Fruit fly (Drosophila melanogaster) whole organism, pupa: Measurements from ENCODE around the gene Grip71.
A peak's percentile ranks its signal among the peaks of the same experiment; 100 is the strongest.

Source experiments
- CG10348 ChIP-seq: fragments of 200-800 bp; sonication (Bioruptor generic); IDR thresholded peaks from 2 replicates; pipeline ENCODE4 v1.3.6; 2022; ENCODE audit warnings: missing biosample characterization, missing genetic modification characterization
- CG12605 ChIP-seq: fragments of 200-800 bp; sonication (Bioruptor generic); IDR thresholded peaks from 2 replicates; pipeline ENCODE4 v1.3.6; 2022; ENCODE audit warnings: missing biosample characterization, missing genetic modification characterization
- CG13204 ChIP-seq: fragments of 200-800 bp; sonication (Bioruptor generic); optimal IDR thresholded peaks from 2 replicates; lab custom pipeline; 2018; ENCODE audit warnings: missing biosample characterization, mild to moderate bottlenecking, missing genetic modification characterization, moderate library complexity
- CG14655 ChIP-seq: fragments of 200-800 bp; sonication (Bioruptor generic); optimal IDR thresholded peaks from 3 replicates; lab custom pipeline; 2017; ENCODE audit warnings: mild to moderate bottlenecking, missing biosample characterization, missing genetic modification reagents, missing genetic modification characterization
- CG15710 ChIP-seq: fragments of 200-800 bp; sonication (Bioruptor generic); optimal IDR thresholded peaks from 2 replicates; lab custom pipeline; 2018; ENCODE audit warnings: missing biosample characterization, mild to moderate bottlenecking, missing genetic modification characterization, moderate library complexity
- CG17806 ChIP-seq: fragments of 200-800 bp; sonication (Bioruptor generic); optimal IDR thresholded peaks from 2 replicates; lab custom pipeline; 2018; ENCODE audit warnings: missing biosample characterization, mild to moderate bottlenecking, missing genetic modification characterization, moderate library complexity
- CG32121 ChIP-seq: fragments of 200-800 bp; sonication (Bioruptor generic); IDR thresholded peaks from 2 replicates; pipeline ENCODE4 v1.3.6; 2022; ENCODE audit warnings: missing biosample characterization, missing genetic modification characterization
- CG34367 ChIP-seq: fragments of 200-800 bp; sonication (Bioruptor generic); optimal IDR thresholded peaks from 2 replicates; lab custom pipeline; 2018; ENCODE audit warnings: missing biosample characterization, mild to moderate bottlenecking, missing genetic modification characterization
- CG4496 ChIP-seq: fragments of 200-800 bp; sonication (Bioruptor generic); IDR thresholded peaks from 3 replicates; pipeline ENCODE4 v1.3.6; 2022; ENCODE audit warnings: missing biosample characterization, missing genetic modification characterization
- CG8159 ChIP-seq: fragments of 200-800 bp; sonication (Bioruptor generic); optimal IDR thresholded peaks from 3 replicates; lab custom pipeline; 2018; ENCODE audit warnings: missing biosample characterization, mild to moderate bottlenecking, missing genetic modification characterization, moderate library complexity
- CG8301 ChIP-seq: fragments of 200-800 bp; sonication (Bioruptor generic); optimal IDR thresholded peaks from 2 replicates; lab custom pipeline; 2018; ENCODE audit warnings: missing biosample characterization, mild to moderate bottlenecking, missing genetic modification characterization
- CG9948 ChIP-seq: fragments of 200-800 bp; sonication (Bioruptor generic); optimal IDR thresholded peaks from 2 replicates; lab custom pipeline; 2018; ENCODE audit warnings: missing biosample characterization, mild to moderate bottlenecking, missing genetic modification characterization, moderate library complexity
- D1 ChIP-seq: fragments of 200-800 bp; sonication (Bioruptor generic); optimal IDR thresholded peaks from 2 replicates; lab custom pipeline; 2018; ENCODE audit warnings: missing biosample characterization, mild to moderate bottlenecking, missing genetic modification characterization, moderate library complexity
- EcR ChIP-seq: fragments of 200-800 bp; sonication (Bioruptor generic); optimal IDR thresholded peaks from 3 replicates; lab custom pipeline; 2019; ENCODE audit warnings: missing biosample characterization, missing genetic modification characterization, mild to moderate bottlenecking, moderate library complexity, missing genetic modification reagents
- Ets98B ChIP-seq: fragments of 200-800 bp; sonication (Bioruptor generic); IDR thresholded peaks from 2 replicates; pipeline ENCODE4 v1.3.6; 2022; ENCODE audit warnings: missing biosample characterization, missing genetic modification characterization
- Pif1A ChIP-seq: fragments of 200-800 bp; sonication (Bioruptor generic); optimal IDR thresholded peaks from 3 replicates; lab custom pipeline; 2016; ENCODE audit warnings: missing biosample characterization, missing genetic modification characterization
- Pif1B ChIP-seq: fragments of 200-800 bp; sonication (Bioruptor generic); optimal IDR thresholded peaks from 3 replicates; lab custom pipeline; 2016; ENCODE audit warnings: missing biosample characterization, missing genetic modification characterization
- Snoo ChIP-seq: fragments of 200-800 bp; sonication (Bioruptor generic); optimal IDR thresholded peaks from 3 replicates; lab custom pipeline; 2017; ENCODE audit warnings: missing biosample characterization, mild to moderate bottlenecking, missing genetic modification characterization, inconsistent platforms
- fd96Ca ChIP-seq: fragments of 200-800 bp; sonication (Bioruptor generic); IDR thresholded peaks from 3 replicates; pipeline ENCODE4 v1.3.6; 2022; ENCODE audit warnings: missing biosample characterization, missing genetic modification characterization
- gl ChIP-seq: fragments of 200-800 bp; sonication (Bioruptor generic); optimal IDR thresholded peaks from 2 replicates; lab custom pipeline; 2018; ENCODE audit warnings: missing biosample characterization, mild to moderate bottlenecking, missing genetic modification characterization
- rn ChIP-seq: fragments of 200-800 bp; sonication (Bioruptor generic); IDR thresholded peaks from 2 replicates; pipeline ENCODE4 v1.3.6; 2022; ENCODE audit warnings: missing biosample characterization, missing genetic modification characterization

The Grip71 gene

dm6 chr2L:18687827-18688226 lies 20.8 kb upstream of the Grip71 start:
- TF ChIP-seq CG32121 (GFP tag; lab: Robert Waterston, UW) (no peak), CG4496 (GFP tag; lab: Robert Waterston, UW) (no peak), CG15710 (tag; lab: Kevin White, UChicago) (no peak), CG12605 (no peak), rn (GFP tag; lab: Robert Waterston, UW) (no peak), CG13204 (GFP tag; lab: Kevin White, UChicago) (no peak), CG17806 (tag; lab: Kevin White, UChicago) (no peak), gl (tag; lab: Kevin White, UChicago) (no peak), CG9948 (tag; lab: Kevin White, UChicago) (no peak), CG34367 (tag; lab: Kevin White, UChicago) (no peak), Pif1B (GFP tag; lab: Kevin White, UChicago) (no peak), Snoo (tag; lab: Kevin White, UChicago) (no peak), CG8159 (tag; lab: Kevin White, UChicago) (no peak)

- TF ChIP-seq fd96Ca (GFP tag; lab: Robert Waterston, UW), result 0 out of 3 replicates have a peak, but pooled peaks have one; percentile 33
- TF ChIP-seq CG8159 (tag; lab: Kevin White, UChicago), result no peak
- no peak for TF ChIP-seq Pif1B (GFP tag; lab: Kevin White, UChicago)
- TF ChIP-seq CG10348 (GFP tag; lab: Robert Waterston, UW), result peak; percentile 13; the same call in 1 of the 2 replicates
- TF ChIP-seq CG8301 (tag; lab: Kevin White, UChicago), result no peak
- no peak for TF ChIP-seq Snoo (tag; lab: Kevin White, UChicago)
- 0 out of 3 replicates have a peak, but pooled peaks have one; percentile 19 for TF ChIP-seq CG4496 (GFP tag; lab: Robert Waterston, UW)
These were observed 19.9 kb upstream of the Grip71 start, which contains the start of gene msl-1 for dm6 chr2L:18688646-18689296. TSS of gene msl-1 (minus strand) at chr2L:18688800.

- TF ChIP-seq D1 (tag; lab: Kevin White, UChicago) (no peak), EcR (no peak), CG15710 (tag; lab: Kevin White, UChicago) (no peak), CG9948 (tag; lab: Kevin White, UChicago) (no peak), CG8301 (tag; lab: Kevin White, UChicago) (no peak), CG17806 (tag; lab: Kevin White, UChicago) (no peak), CG32121 (GFP tag; lab: Robert Waterston, UW) (no peak), gl (tag; lab: Kevin White, UChicago) (no peak), fd96Ca (GFP tag; lab: Robert Waterston, UW) (no peak), CG10348 (GFP tag; lab: Robert Waterston, UW) (no peak)
These were observed 19.3 kb upstream of the Grip71 start, which contains the start of gene CG10336 for dm6 chr2L:18689376-18689775. TSS of gene CG10336 (plus strand) at chr2L:18689528.

dm6 chr2L:18693877-18694723 lies 14.5 kb upstream of the Grip71 start:
- TF ChIP-seq Pif1B (GFP tag; lab: Kevin White, UChicago), result no peak
- TF ChIP-seq CG14655 (GFP tag; lab: Kevin White, UChicago), result no peak
- no peak for TF ChIP-seq CG8301 (tag; lab: Kevin White, UChicago)
- TF ChIP-seq Snoo (tag; lab: Kevin White, UChicago), result peak; percentile 27
- peak; percentile 9 for TF ChIP-seq EcR
- TF ChIP-seq D1 (tag; lab: Kevin White, UChicago), result no peak
- peak; percentile 38; the same call in 1 of the 2 replicates for TF ChIP-seq Ets98B (GFP tag; lab: Robert Waterston, UW)
- no peak for TF ChIP-seq gl (tag; lab: Kevin White, UChicago)
- no peak for TF ChIP-seq CG13204 (GFP tag; lab: Kevin White, UChicago)
- no peak for TF ChIP-seq rn (GFP tag; lab: Robert Waterston, UW)
- peak; percentile 19 for TF ChIP-seq CG9948 (tag; lab: Kevin White, UChicago)
- peak; percentile 41 for TF ChIP-seq CG15710 (tag; lab: Kevin White, UChicago)
- TF ChIP-seq CG4496 (GFP tag; lab: Robert Waterston, UW), result peak; percentile 74
- peak; percentile 33 for TF ChIP-seq CG17806 (tag; lab: Kevin White, UChicago)
- peak; percentile 37; the same call in 1 of the 2 replicates for TF ChIP-seq CG32121 (GFP tag; lab: Robert Waterston, UW)
- TF ChIP-seq CG8159 (tag; lab: Kevin White, UChicago), result no peak
- peak; percentile 5 for TF ChIP-seq CG34367 (tag; lab: Kevin White, UChicago)
- TF ChIP-seq CG10348 (GFP tag; lab: Robert Waterston, UW), result 0 out of 2 replicates have a peak, but pooled peaks have one; percentile 38
- TF ChIP-seq fd96Ca (GFP tag; lab: Robert Waterston, UW), result 0 out of 3 replicates have a peak, but pooled peaks have one; percentile 7
- TF ChIP-seq CG12605, result peak; percentile 65; the same call in 1 of the 2 replicates
- no peak for TF ChIP-seq Pif1A

DNA sequence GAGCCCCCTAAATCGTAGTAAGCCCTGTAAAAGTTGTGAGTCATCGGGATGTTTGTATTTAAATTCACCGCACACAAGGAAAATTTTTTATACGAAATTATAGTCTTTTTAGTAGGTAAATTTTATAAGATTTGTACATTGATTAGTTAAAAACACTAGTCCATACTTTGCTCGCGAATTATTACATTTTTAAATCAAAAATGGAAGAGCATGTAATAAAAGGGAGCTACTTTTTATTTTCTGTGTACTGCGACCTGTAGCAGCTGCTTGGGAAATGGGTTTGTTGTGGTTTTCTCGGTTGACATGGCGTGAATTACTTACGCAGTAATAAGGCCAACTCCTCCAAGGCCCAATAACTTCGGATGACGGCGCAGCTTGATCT lies 13.9 kb upstream of the Grip71 start:
- peak; percentile 17 for TF ChIP-seq Pif1B (GFP tag; lab: Kevin White, UChicago)
- TF ChIP-seq CG15710 (tag; lab: Kevin White, UChicago), result peak; percentile 48
- TF ChIP-seq CG13204 (GFP tag; lab: Kevin White, UChicago), result no peak
- TF ChIP-seq CG12605, result peak; percentile 54
- peak; percentile 46 for TF ChIP-seq CG17806 (tag; lab: Kevin White, UChicago)
- peak; percentile 30 for TF ChIP-seq CG8301 (tag; lab: Kevin White, UChicago)
- no peak for TF ChIP-seq CG10348 (GFP tag; lab: Robert Waterston, UW)
- peak; percentile 37 for TF ChIP-seq CG9948 (tag; lab: Kevin White, UChicago)
- TF ChIP-seq EcR, result no peak
- TF ChIP-seq rn (GFP tag; lab: Robert Waterston, UW), result no peak
- no peak for TF ChIP-seq Snoo (tag; lab: Kevin White, UChicago)
- TF ChIP-seq CG34367 (tag; lab: Kevin White, UChicago), result peak; percentile 19
- peak; percentile 10 for TF ChIP-seq CG14655 (GFP tag; lab: Kevin White, UChicago)
- TF ChIP-seq CG8159 (tag; lab: Kevin White, UChicago), result peak; percentile 14
- peak; percentile 39 for TF ChIP-seq Ets98B (GFP tag; lab: Robert Waterston, UW)
- TF ChIP-seq D1 (tag; lab: Kevin White, UChicago), result no peak
- no peak for TF ChIP-seq gl (tag; lab: Kevin White, UChicago)
- TF ChIP-seq fd96Ca (GFP tag; lab: Robert Waterston, UW), result peak; percentile 61; the same call in 1 of the 3 replicates
- peak; percentile 74 for TF ChIP-seq CG4496 (GFP tag; lab: Robert Waterston, UW)
- TF ChIP-seq CG32121 (GFP tag; lab: Robert Waterston, UW), result 0 out of 2 replicates have a peak, but pooled peaks have one; percentile 10
- peak; percentile 57 for TF ChIP-seq Pif1A
